Fruit fly (Drosophila melanogaster) Kc167 (cell line): ENCODE measurements around the gene CG14115.

Experiments
- Sin3A ChIP-seq: fragments of >200 bp; optimal IDR thresholded peaks from 2 replicates; lab custom pipeline; 2018; ENCODE audit warnings: missing external identifiers
- psq ChIP-seq: fragments of >200 bp; optimal IDR thresholded peaks from 2 replicates; lab custom pipeline; 2017; ENCODE audit warnings: missing external identifiers
- ttk ChIP-seq: sonication (Bioruptor generic); optimal IDR thresholded peaks from 2 replicates; lab custom pipeline; 2017; ENCODE audit warnings: missing external identifiers

DNA sequence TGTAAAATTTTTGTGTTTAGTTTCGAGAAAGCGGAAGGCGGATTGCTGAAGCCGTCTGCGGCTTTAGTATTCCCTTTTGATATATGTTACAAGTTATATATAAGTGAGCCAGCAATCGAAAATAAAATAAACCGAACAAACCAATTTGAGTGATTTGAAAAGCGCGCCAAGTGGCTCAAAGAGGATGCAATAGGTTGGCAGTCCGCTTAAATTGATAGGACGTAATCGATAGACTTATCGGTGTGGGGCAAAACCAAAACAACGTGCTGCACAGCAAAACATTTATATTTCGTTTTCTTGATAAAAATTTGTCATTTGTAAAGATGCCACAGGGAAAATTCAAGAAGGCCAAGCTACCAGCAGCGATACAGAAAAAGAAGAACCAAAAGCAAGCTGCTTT, 14.5 kb downstream of the CG14115 start, which contains the start of gene CG11279:
- TF ChIP-seq ttk (lab: Kevin White, UChicago), result no peak
- TF ChIP-seq Sin3A (lab: Kevin White, UChicago), result no peak
- no peak for TF ChIP-seq psq (lab: Kevin White, UChicago)
